Fruit fly (Drosophila melanogaster) whole organism, embryonic: ENCODE results near the gene Coq7.

Source experiments
- Pdp1 ChIP-seq, 2 experiments: fragments of 200-800 bp; sonication (Bioruptor generic); optimal IDR thresholded peaks; 3 replicates each; lab custom pipeline; 2016; ENCODE audit warnings: missing biosample characterization in 2 of 2, missing genetic modification characterization in 2 of 2, mild to moderate bottlenecking in 1 of 2, moderate library complexity in 1 of 2
- eve ChIP-seq, 2 experiments: fragments of >200 bp; optimal IDR thresholded peaks; 2 replicates each; lab custom pipeline; 2017; ENCODE audit warnings: missing biosample characterization in 2 of 2, missing genetic modification characterization in 2 of 2
- hb ChIP-seq: fragments of 200-800 bp; sonication (Bioruptor generic); IDR thresholded peaks from 3 replicates; pipeline ENCODE4 v1.3.6; 2022; ENCODE audit warnings: missing biosample characterization, missing genetic modification characterization; ENCODE audit not compliant: partially characterized antibody
- ttk ChIP-seq: fragments of 200-800 bp; sonication (Bioruptor generic); IDR thresholded peaks from 2 replicates; pipeline ENCODE4 v2.1.2; 2022; ENCODE audit warnings: missing biosample characterization, missing genetic modification characterization
- z ChIP-seq: fragments of 200-800 bp; sonication (Bioruptor generic); IDR thresholded peaks from 3 replicates; pipeline ENCODE4 v1.3.6; 2022; ENCODE audit warnings: missing biosample characterization, missing genetic modification characterization

DNA sequence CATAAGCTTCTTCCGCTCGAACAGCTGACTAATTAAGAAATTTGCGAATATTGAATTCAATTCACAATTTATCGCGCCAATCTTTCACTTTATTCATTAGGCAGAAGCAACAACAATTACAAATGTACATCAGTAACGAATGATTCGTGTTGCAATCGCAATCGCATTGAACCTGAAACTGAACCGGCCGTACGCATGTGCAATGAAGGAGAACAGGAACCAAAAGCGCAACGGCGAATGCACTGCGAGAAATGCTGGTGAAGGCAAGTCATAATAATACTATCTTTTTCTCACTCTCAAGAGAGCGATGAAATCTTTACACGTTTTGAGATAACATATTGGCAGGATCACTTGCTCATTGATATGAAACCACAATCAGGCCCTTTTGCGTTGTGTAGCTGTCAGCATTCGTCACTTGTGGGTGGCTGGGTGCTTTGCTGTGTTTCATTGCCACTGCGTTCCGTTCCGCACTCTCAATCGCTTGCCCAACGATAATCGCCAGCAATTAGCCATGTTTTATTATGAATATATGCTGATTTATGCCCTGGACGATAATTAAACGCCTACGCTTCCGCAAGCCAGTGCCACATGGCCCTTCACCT is 46.0 kb upstream of the Coq7 start:
- TF ChIP-seq eve (GFP tag; optimal IDR thresholded peaks at IDR 0.05; lab: Kevin White, UChicago) (no peak), ttk (GFP tag; lab: Robert Waterston, UW) (no peak), z (GFP tag; lab: Robert Waterston, UW) (no peak), Pdp1 (GFP tag; optimal IDR thresholded peaks at IDR 0.05; lab: Kevin White, UChicago) (no peak), hb (GFP tag; lab: Robert Waterston, UW) (no peak)
